Worm (Caenorhabditis elegans) whole organism, L1 larva: ENCODE results near the gene Y37A1B.4.

ENCODE experiments used
- aha-1 ChIP-seq: fragments of 150-350 bp; optimal IDR thresholded peaks from 2 replicates; lab custom pipeline; 2014; ENCODE audit warnings: missing biosample characterization, missing genetic modification characterization
- elt-3 ChIP-seq, 6 experiments: fragments of 150-350 bp in 1 of 6; sonication (generic microtip); optimal IDR thresholded peaks; 2 replicates each; lab custom pipeline; 2017 to 2018; ENCODE audit warnings: missing biosample characterization in 6 of 6, missing genetic modification characterization in 6 of 6, inconsistent platforms in 1 of 6
- mdl-1 ChIP-seq, 2 experiments: fragments of 150-350 bp; optimal IDR thresholded peaks; 2 replicates each; lab custom pipeline; 2014 to 2017; ENCODE audit warnings: missing biosample characterization in 2 of 2, missing genetic modification characterization in 2 of 2, inconsistent platforms in 1 of 2
- tbx-2 ChIP-seq: sonication (generic microtip); optimal IDR thresholded peaks from 2 replicates; lab custom pipeline; 2016; ENCODE audit warnings: missing genetic modification characterization, missing compliant biosample characterization
- ztf-11 ChIP-seq, 2 experiments: sonication (generic microtip); optimal IDR thresholded peaks; 2 replicates each; lab custom pipeline; 2016 to 2017; ENCODE audit warnings: missing genetic modification characterization in 2 of 2, missing biosample characterization in 1 of 2, missing compliant biosample characterization in 1 of 2

ce11 chrIV:14077135-14077534 lies 16.6 kb upstream of the Y37A1B.4 start, which contains the start of gene cfp-1:
- no peak for TF ChIP-seq tbx-2 (tag; lab: Kevin White, UChicago)
- TF ChIP-seq aha-1 (tag; lab: Kevin White, UChicago): no peak
- no peak for TF ChIP-seq ztf-11 (tag; optimal IDR thresholded peaks at IDR 0.05; lab: Kevin White, UChicago)
- TF ChIP-seq elt-3 (tag; optimal IDR thresholded peaks at IDR 0.05; lab: Kevin White, UChicago): no peak
- TF ChIP-seq mdl-1 (tag; optimal IDR thresholded peaks at IDR 0.05; lab: Kevin White, UChicago): no peak
